Fruit fly (Drosophila melanogaster) whole organism, embryonic: ENCODE results near the gene CG9514.
A peak's percentile ranks its signal among the peaks of the same experiment; 100 is the strongest.

Experiments used
- Antp ChIP-seq: fragments of 200-800 bp; sonication (Bioruptor generic); optimal IDR thresholded peaks from 3 replicates; lab custom pipeline; 2016; ENCODE audit warnings: missing biosample characterization, missing genetic modification characterization
- Blimp-1 ChIP-seq: fragments of 200-800 bp; sonication (Bioruptor generic); optimal IDR thresholded peaks from 3 replicates; lab custom pipeline; 2018; ENCODE audit warnings: missing biosample characterization, missing genetic modification characterization, mild to moderate bottlenecking, moderate library complexity, missing genetic modification reagents
- CG10431 ChIP-seq: fragments of 200-800 bp; sonication (Bioruptor generic); optimal IDR thresholded peaks from 3 replicates; lab custom pipeline; 2018; ENCODE audit warnings: missing biosample characterization, mild to moderate bottlenecking, missing genetic modification characterization
- CG12299 ChIP-seq: fragments of 200-800 bp; sonication (Bioruptor generic); optimal IDR thresholded peaks from 2 replicates; lab custom pipeline; 2018; ENCODE audit warnings: missing biosample characterization, mild to moderate bottlenecking, missing genetic modification characterization
- CG13894 ChIP-seq: fragments of 200-800 bp; sonication (Bioruptor generic); optimal IDR thresholded peaks from 3 replicates; lab custom pipeline; 2018; ENCODE audit warnings: missing biosample characterization, mild to moderate bottlenecking, missing genetic modification characterization, moderate library complexity
- CG14014 ChIP-seq: fragments of 200-800 bp; sonication (Bioruptor generic); IDR thresholded peaks from 2 replicates; pipeline ENCODE4 v1.3.6; 2022; ENCODE audit warnings: missing biosample characterization, missing genetic modification characterization
- CG18619 ChIP-seq: fragments of 200-800 bp; sonication (Bioruptor generic); optimal IDR thresholded peaks from 3 replicates; lab custom pipeline; 2017; ENCODE audit warnings: missing biosample characterization, mild to moderate bottlenecking, missing genetic modification characterization
- CG2875 ChIP-seq: fragments of 200-800 bp; sonication (Bioruptor generic); optimal IDR thresholded peaks from 2 replicates; lab custom pipeline; 2017; ENCODE audit warnings: missing biosample characterization, mild to moderate bottlenecking, missing genetic modification characterization, missing genetic modification reagents
- CG31388 ChIP-seq: fragments of 200-800 bp; sonication (Bioruptor generic); optimal IDR thresholded peaks from 2 replicates; lab custom pipeline; 2016; ENCODE audit warnings: missing biosample characterization, missing genetic modification characterization
- CG3163 ChIP-seq: fragments of 200-800 bp; sonication (Bioruptor generic); optimal IDR thresholded peaks from 3 replicates; lab custom pipeline; 2016; ENCODE audit warnings: missing biosample characterization, missing genetic modification characterization
- CG3847 ChIP-seq: fragments of 200-800 bp; sonication (Bioruptor generic); IDR thresholded peaks from 2 replicates; pipeline ENCODE4 v1.3.6; 2022; ENCODE audit warnings: missing biosample characterization, missing genetic modification characterization
- CG43689 ChIP-seq: fragments of 200-800 bp; sonication (Bioruptor generic); IDR thresholded peaks from 2 replicates; pipeline ENCODE4 v1.3.6; 2022; ENCODE audit warnings: missing biosample characterization, missing genetic modification characterization
- CG6765 ChIP-seq: fragments of 200-800 bp; sonication (Bioruptor generic); optimal IDR thresholded peaks from 3 replicates; lab custom pipeline; 2017; ENCODE audit warnings: missing biosample characterization, mild to moderate bottlenecking, missing genetic modification characterization
- CG8924 ChIP-seq: fragments of 200-800 bp; optimal IDR thresholded peaks from 3 replicates; lab custom pipeline; 2019; ENCODE audit warnings: missing biosample characterization, mild to moderate bottlenecking, missing genetic modification characterization, moderate library complexity
- CG9437 ChIP-seq: fragments of 200-800 bp; sonication (Bioruptor generic); optimal IDR thresholded peaks from 2 replicates; lab custom pipeline; 2018; ENCODE audit warnings: missing biosample characterization, mild to moderate bottlenecking, missing genetic modification characterization
- CHES-1-like ChIP-seq: fragments of 200-800 bp; sonication (Bioruptor generic); optimal IDR thresholded peaks from 2 replicates; lab custom pipeline; 2016; ENCODE audit warnings: missing biosample characterization, missing genetic modification characterization
- CoRest ChIP-seq: fragments of 200-800 bp; sonication (Bioruptor generic); optimal IDR thresholded peaks from 3 replicates; lab custom pipeline; 2018; ENCODE audit warnings: missing biosample characterization, mild to moderate bottlenecking, missing genetic modification characterization, moderate library complexity
- Dp ChIP-seq: fragments of 200-800 bp; sonication (Bioruptor generic); optimal IDR thresholded peaks from 2 replicates; lab custom pipeline; 2018; ENCODE audit warnings: missing biosample characterization, mild to moderate bottlenecking, missing genetic modification characterization, moderate library complexity
- Drgx ChIP-seq: fragments of 200-800 bp; sonication (Bioruptor generic); IDR thresholded peaks from 2 replicates; pipeline ENCODE4 v1.3.6; 2022; ENCODE audit warnings: missing biosample characterization, missing genetic modification characterization
- ERR ChIP-seq: fragments of 200-800 bp; sonication (Bioruptor generic); optimal IDR thresholded peaks from 2 replicates; lab custom pipeline; 2016; ENCODE audit warnings: missing biosample characterization, missing genetic modification characterization
- Fer2 ChIP-seq: fragments of 200-800 bp; sonication (Bioruptor generic); optimal IDR thresholded peaks from 2 replicates; lab custom pipeline; 2018; ENCODE audit warnings: missing biosample characterization, mild to moderate bottlenecking, missing genetic modification characterization, moderate library complexity
- H2.0 ChIP-seq: fragments of 200-800 bp; sonication (Bioruptor generic); IDR thresholded peaks from 2 replicates; pipeline ENCODE4 v1.3.6; 2022; ENCODE audit warnings: missing biosample characterization, missing genetic modification characterization
- HLH3B ChIP-seq: fragments of 200-800 bp; sonication (Bioruptor generic); IDR thresholded peaks from 2 replicates; pipeline ENCODE4 v1.3.6; 2022; ENCODE audit warnings: missing biosample characterization, missing genetic modification characterization
- Mad ChIP-seq: fragments of 200-800 bp; sonication (Bioruptor generic); optimal IDR thresholded peaks from 2 replicates; lab custom pipeline; 2016; ENCODE audit warnings: missing biosample characterization, missing genetic modification characterization
- Optix ChIP-seq: fragments of 200-800 bp; sonication (Bioruptor generic); IDR thresholded peaks from 3 replicates; pipeline ENCODE4 v1.3.6; 2022; ENCODE audit warnings: missing biosample characterization, missing genetic modification characterization
- Pdp1 ChIP-seq, 2 experiments: fragments of 200-800 bp; sonication (Bioruptor generic); optimal IDR thresholded peaks; 3 replicates each; lab custom pipeline; 2016; ENCODE audit warnings: missing biosample characterization in 2 of 2, missing genetic modification characterization in 2 of 2, mild to moderate bottlenecking in 1 of 2, moderate library complexity in 1 of 2
- Rx ChIP-seq: fragments of 200-800 bp; sonication (Bioruptor generic); IDR thresholded peaks from 2 replicates; pipeline ENCODE4 v1.3.6; 2022; ENCODE audit warnings: missing biosample characterization, missing genetic modification characterization
- Side ChIP-seq: fragments of 200-800 bp; sonication (Bioruptor generic); optimal IDR thresholded peaks from 2 replicates; lab custom pipeline; 2016; ENCODE audit warnings: missing biosample characterization, missing genetic modification characterization
- Sox102F ChIP-seq: fragments of 200-800 bp; sonication (Bioruptor generic); optimal IDR thresholded peaks from 2 replicates; lab custom pipeline; 2018; ENCODE audit warnings: missing biosample characterization, mild to moderate bottlenecking, missing genetic modification characterization, moderate library complexity
- Sry-δ ChIP-seq: fragments of 200-800 bp; sonication (Bioruptor generic); optimal IDR thresholded peaks from 2 replicates; lab custom pipeline; 2016; ENCODE audit warnings: missing biosample characterization, missing genetic modification characterization
- Taf1 ChIP-seq: fragments of 200-800 bp; sonication (Bioruptor generic); IDR thresholded peaks from 2 replicates; pipeline ENCODE4 v1.3.6; 2022; ENCODE audit warnings: missing biosample characterization, missing genetic modification characterization
- Vsx1 ChIP-seq: fragments of 200-800 bp; sonication (Bioruptor generic); optimal IDR thresholded peaks from 2 replicates; lab custom pipeline; 2017; ENCODE audit warnings: missing biosample characterization, mild to moderate bottlenecking, missing genetic modification characterization, missing genetic modification reagents
- Xbp1 ChIP-seq: fragments of 200-800 bp; sonication (Bioruptor generic); optimal IDR thresholded peaks from 3 replicates; lab custom pipeline; 2016; ENCODE audit warnings: missing biosample characterization, mild to moderate bottlenecking, missing genetic modification characterization
- az2 ChIP-seq: fragments of 200-800 bp; sonication (Bioruptor generic); optimal IDR thresholded peaks from 3 replicates; lab custom pipeline; 2016; ENCODE audit warnings: missing biosample characterization, missing genetic modification characterization
- bcd ChIP-seq: fragments of 200-800 bp; sonication (Bioruptor generic); optimal IDR thresholded peaks from 2 replicates; lab custom pipeline; 2017; ENCODE audit warnings: missing biosample characterization, mild to moderate bottlenecking, missing genetic modification characterization
- bigmax ChIP-seq: fragments of 200-800 bp; sonication (Bioruptor generic); optimal IDR thresholded peaks from 2 replicates; lab custom pipeline; 2018; ENCODE audit warnings: missing biosample characterization, mild to moderate bottlenecking, missing genetic modification characterization
- cas ChIP-seq: fragments of 200-800 bp; sonication (Bioruptor generic); IDR thresholded peaks from 2 replicates; pipeline ENCODE4 v1.3.6; 2022; ENCODE audit warnings: missing biosample characterization, missing genetic modification characterization
- ci ChIP-seq: fragments of 200-800 bp; sonication (Bioruptor generic); IDR thresholded peaks from 3 replicates; pipeline ENCODE4 v1.3.6; 2022; ENCODE audit warnings: missing biosample characterization, missing genetic modification characterization
- ems ChIP-seq: fragments of 200-800 bp; sonication (Bioruptor generic); optimal IDR thresholded peaks from 3 replicates; lab custom pipeline; 2016; ENCODE audit warnings: missing biosample characterization, missing genetic modification characterization
- gce ChIP-seq: fragments of 200-800 bp; sonication (Bioruptor generic); IDR thresholded peaks from 3 replicates; pipeline ENCODE4 v1.3.6; 2022; ENCODE audit warnings: missing biosample characterization, missing genetic modification characterization
- klu ChIP-seq: fragments of 200-800 bp; sonication (Bioruptor generic); IDR thresholded peaks from 2 replicates; pipeline ENCODE4 v1.3.6; 2022; ENCODE audit warnings: missing biosample characterization, missing genetic modification characterization
- lab ChIP-seq: fragments of 200-800 bp; sonication (Bioruptor generic); optimal IDR thresholded peaks from 3 replicates; lab custom pipeline; 2017; ENCODE audit warnings: missing biosample characterization, missing genetic modification characterization, mild to moderate bottlenecking, moderate library complexity, missing genetic modification reagents
- sd ChIP-seq: fragments of 200-800 bp; sonication (Bioruptor generic); optimal IDR thresholded peaks from 3 replicates; lab custom pipeline; 2018; ENCODE audit warnings: missing biosample characterization, mild to moderate bottlenecking, missing genetic modification characterization, moderate library complexity
- sens-2 ChIP-seq: fragments of 200-800 bp; sonication (Bioruptor generic); IDR thresholded peaks from 2 replicates; pipeline ENCODE4 v1.3.6; 2022; ENCODE audit warnings: missing biosample characterization, missing genetic modification characterization
- slp2 ChIP-seq: fragments of 200-800 bp; sonication (Bioruptor generic); optimal IDR thresholded peaks from 2 replicates; lab custom pipeline; 2016; ENCODE audit warnings: missing biosample characterization, missing genetic modification characterization
- tna ChIP-seq: fragments of 200-800 bp; sonication (Bioruptor generic); IDR thresholded peaks from 2 replicates; pipeline ENCODE4 v1.3.6; 2022; ENCODE audit warnings: missing biosample characterization, missing genetic modification characterization; ENCODE audit not compliant: partially characterized antibody
- unpg ChIP-seq: fragments of 200-800 bp; sonication (Bioruptor generic); optimal IDR thresholded peaks from 3 replicates; lab custom pipeline; 2018; ENCODE audit warnings: missing biosample characterization, mild to moderate bottlenecking, missing genetic modification characterization, moderate library complexity

CG9514 gene

DNA sequence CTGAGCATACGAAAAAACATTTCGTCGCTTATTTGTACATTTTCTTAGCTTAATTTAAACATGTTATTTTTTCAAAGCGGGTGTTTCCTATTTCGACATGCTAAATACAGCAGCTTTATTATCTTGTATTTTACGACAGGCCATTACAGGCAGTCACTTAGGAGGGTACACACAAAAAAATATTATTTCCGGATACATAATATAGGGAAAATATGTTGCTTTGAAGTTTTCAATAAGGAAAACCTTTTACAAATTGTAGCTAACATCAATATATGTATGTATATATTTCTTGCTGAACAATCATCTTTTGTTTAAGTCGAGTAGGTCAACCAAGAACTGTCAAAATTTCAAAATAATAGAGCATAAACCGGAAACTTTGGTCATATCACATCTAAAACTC is 37.7 kb downstream of the CG9514 start, which contains the start of gene CG46399:
Gene CG46399 (plus strand): TSS at position 301 of the 400 bp plus-strand sequence.
- TF ChIP-seq Optix (GFP tag; lab: Robert Waterston, UW), result no peak
- TF ChIP-seq Side (GFP tag; lab: Kevin White, UChicago), result no peak
- TF ChIP-seq bigmax, result no peak
- no peak for TF ChIP-seq CG18619 (GFP tag; lab: Kevin White, UChicago)
- TF ChIP-seq Antp (GFP tag; lab: Kevin White, UChicago), result no peak
- no peak for TF ChIP-seq lab (GFP tag; lab: Kevin White, UChicago)
- TF ChIP-seq CG31388 (GFP tag; lab: Kevin White, UChicago), result no peak
- no peak for TF ChIP-seq CG12299 (tag; lab: Kevin White, UChicago)
- TF ChIP-seq ems (GFP tag; lab: Kevin White, UChicago), result no peak
- no peak for TF ChIP-seq CG9437 (GFP tag; lab: Kevin White, UChicago)
- TF ChIP-seq CoRest (tag; lab: Kevin White, UChicago), result no peak
- TF ChIP-seq CG8924 (tag; lab: Kevin White, UChicago), result no peak
- no peak for TF ChIP-seq gce
- TF ChIP-seq CG3163, result no peak
- TF ChIP-seq unpg (GFP tag; lab: Kevin White, UChicago), result no peak
- TF ChIP-seq Fer2, result no peak
- no peak for TF ChIP-seq ERR (GFP tag; lab: Kevin White, UChicago)
- TF ChIP-seq Xbp1 (GFP tag; lab: Kevin White, UChicago), result no peak

DNA sequence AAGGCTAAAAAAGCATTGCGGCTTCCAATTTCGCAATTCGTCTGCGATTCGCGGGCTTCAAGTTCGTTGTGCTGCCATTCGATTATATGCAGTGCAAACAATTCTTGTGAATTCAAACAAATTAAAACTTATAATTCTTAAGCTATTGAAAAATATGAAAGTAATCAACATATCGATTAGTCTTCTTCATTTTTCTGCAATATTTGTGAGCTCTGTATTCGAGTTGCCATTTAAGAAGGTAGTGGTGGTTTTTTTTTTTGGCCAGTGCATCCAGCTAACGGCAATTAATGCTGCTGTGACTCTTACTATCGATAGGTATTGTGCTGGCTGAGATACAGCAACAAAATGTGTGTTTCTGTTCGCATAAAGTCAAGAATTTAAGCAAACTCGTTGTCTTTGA is 38.8 kb downstream of the CG9514 start:
- TF ChIP-seq CG10431 (GFP tag; lab: Kevin White, UChicago) (no peak), Drgx (GFP tag; lab: Robert Waterston, UW) (peak; percentile 62), bcd (GFP tag; lab: Kevin White, UChicago) (no peak)

DNA sequence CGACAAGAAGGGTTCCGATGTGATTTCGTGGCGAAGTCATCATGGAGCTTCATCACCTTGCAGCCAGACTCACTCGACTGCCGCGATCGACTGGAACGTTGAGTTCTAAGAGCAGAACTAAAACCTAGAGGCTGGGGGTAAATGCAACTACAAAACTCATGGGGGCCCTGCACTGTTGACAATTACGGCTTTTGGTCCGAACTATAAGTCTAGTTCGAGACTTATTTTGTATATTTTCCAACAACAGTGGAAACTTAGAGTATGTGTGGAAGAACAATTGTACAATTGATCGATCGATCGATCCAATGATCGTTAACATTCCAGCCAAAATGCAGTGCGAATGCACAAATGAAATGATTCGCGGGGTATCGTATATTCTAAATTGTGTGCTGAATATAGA is 40.4 kb downstream of the CG9514 start, which contains the start of gene CG9519:
Gene CG9519 (minus strand): TSS at position 101 of the 400 bp plus-strand sequence.
- TF ChIP-seq Taf1 (GFP tag; lab: Robert Waterston, UW) (no peak), Sry-δ (GFP tag; lab: Kevin White, UChicago) (no peak), CG43689 (GFP tag; lab: Robert Waterston, UW) (no peak), CG9437 (GFP tag; lab: Kevin White, UChicago) (no peak), H2.0 (GFP tag; lab: Robert Waterston, UW) (no peak), ci (GFP tag; lab: Robert Waterston, UW) (no peak), CG6765 (GFP tag; lab: Kevin White, UChicago) (no peak), slp2 (no peak), sens-2 (GFP tag; lab: Robert Waterston, UW) (no peak)

DNA sequence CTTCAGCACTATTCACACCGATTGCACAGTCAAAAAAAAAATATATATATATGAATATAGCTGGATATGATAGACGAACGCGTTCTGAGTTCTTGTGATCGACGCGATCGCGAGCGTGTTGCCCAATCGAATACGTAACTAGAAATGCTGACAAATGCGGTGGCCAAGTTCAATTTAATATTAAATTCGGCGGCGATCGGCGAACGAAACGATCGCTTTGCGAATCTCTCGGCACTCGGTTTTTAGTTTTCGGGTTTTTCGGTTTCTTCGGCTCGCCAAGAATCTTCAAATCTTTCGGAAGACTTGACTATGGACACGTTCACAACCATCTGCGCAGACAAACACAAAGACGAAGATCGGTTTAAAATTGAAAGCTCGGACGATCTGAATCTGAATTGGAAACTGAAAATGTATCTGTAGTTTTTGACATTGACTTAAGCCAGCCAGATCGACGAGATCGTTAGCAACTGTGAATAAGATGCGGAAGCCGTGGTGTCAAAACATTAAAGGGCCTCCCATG is 43.5 kb downstream of the CG9514 start, which contains the start of gene CG9521:
Gene CG9521 (minus strand): TSS at position 117 of the 520 bp plus-strand sequence.
- TF ChIP-seq Rx (GFP tag; lab: Robert Waterston, UW), result no peak
- no peak for TF ChIP-seq ERR (GFP tag; lab: Kevin White, UChicago)
- TF ChIP-seq klu, result no peak
- TF ChIP-seq Mad (GFP tag; lab: Kevin White, UChicago), result no peak
- TF ChIP-seq tna (GFP tag; lab: Robert Waterston, UW), result no peak
- TF ChIP-seq Pdp1 (GFP tag; optimal IDR thresholded peaks at IDR 0.05; lab: Kevin White, UChicago), result peak in 1 of 2 experiments; percentile 8
- no peak for TF ChIP-seq CHES-1-like
- peak; percentile 95 for TF ChIP-seq CG13894 (tag; lab: Kevin White, UChicago)
- no peak for TF ChIP-seq CG14014 (GFP tag; lab: Robert Waterston, UW)
- TF ChIP-seq CG2875 (GFP tag; lab: Kevin White, UChicago), result no peak
- no peak for TF ChIP-seq Vsx1 (GFP tag; lab: Kevin White, UChicago)
- no peak for TF ChIP-seq HLH3B (GFP tag; lab: Robert Waterston, UW)
- no peak for TF ChIP-seq Blimp-1 (GFP tag; lab: Kevin White, UChicago)
- peak; percentile 0 for TF ChIP-seq sd (tag; lab: Kevin White, UChicago)
- TF ChIP-seq cas (GFP tag; lab: Robert Waterston, UW), result no peak
- TF ChIP-seq az2, result no peak
- TF ChIP-seq Dp (GFP tag; lab: Kevin White, UChicago), result no peak
- no peak for TF ChIP-seq CG3847 (GFP tag; lab: Robert Waterston, UW)
- TF ChIP-seq Sox102F (GFP tag; lab: Kevin White, UChicago), result no peak
